Worm (Caenorhabditis elegans) whole organism, L1 larva: Measurements from ENCODE around the gene R05G6.10.
A peak's percentile ranks its signal among the peaks of the same experiment; 100 is the strongest.

Source experiments
- aly-2 ChIP-seq: fragments of 150-350 bp; optimal IDR thresholded peaks from 2 replicates; lab custom pipeline; 2014; ENCODE audit warnings: missing biosample characterization, missing genetic modification characterization
- ces-1 ChIP-seq: fragments of 150-350 bp; optimal IDR thresholded peaks from 2 replicates; lab custom pipeline; 2014; ENCODE audit warnings: missing biosample characterization, missing genetic modification reagents, missing genetic modification characterization
- egl-13 ChIP-seq: sonication (generic microtip); optimal IDR thresholded peaks from 2 replicates; lab custom pipeline; 2016; ENCODE audit warnings: missing genotype, missing genetic modification reagents, missing genetic modification characterization, missing compliant biosample characterization
- egl-27 ChIP-seq, 2 experiments: fragments of 150-350 bp in 1 of 2; sonication (generic microtip); optimal IDR thresholded peaks; 3 replicates each; lab custom pipeline; 2017 to 2018; ENCODE audit warnings: missing biosample characterization in 2 of 2, missing genetic modification characterization in 2 of 2, missing genetic modification reagents in 2 of 2
- nhr-11 ChIP-seq: fragments of 150-350 bp; optimal IDR thresholded peaks from 2 replicates; lab custom pipeline; 2014; ENCODE audit warnings: missing biosample characterization, missing genetic modification characterization
- nhr-237 ChIP-seq: fragments of 150-350 bp; optimal IDR thresholded peaks from 2 replicates; lab custom pipeline; 2014; ENCODE audit warnings: missing biosample characterization, missing genetic modification characterization
- nhr-76 ChIP-seq: sonication (generic microtip); optimal IDR thresholded peaks from 2 replicates; lab custom pipeline; 2017; ENCODE audit warnings: missing biosample characterization, missing genetic modification characterization
- snpc-4 ChIP-seq: fragments of 150-350 bp; optimal IDR thresholded peaks from 2 replicates; lab custom pipeline; 2014; ENCODE audit warnings: missing biosample characterization, missing genetic modification characterization
- unc-62 ChIP-seq: fragments of 150-350 bp; optimal IDR thresholded peaks from 2 replicates; lab custom pipeline; 2014; ENCODE audit warnings: missing biosample characterization, missing genetic modification reagents, missing genetic modification characterization
- vab-15 ChIP-seq: sonication (generic microtip); optimal IDR thresholded peaks from 2 replicates; lab custom pipeline; 2017; ENCODE audit warnings: missing genotype, mild to moderate bottlenecking, missing genetic modification characterization, missing compliant biosample characterization

ce11 chrIV:7580062-7580614 lies 37.8 kb upstream of the R05G6.10 start, which contains the start of the genes cec-5 and nol-10:
- peak; percentile 32 for TF ChIP-seq nhr-237 (tag; lab: Kevin White, UChicago)
- TF ChIP-seq nhr-76 (tag; lab: Kevin White, UChicago) = no peak
- TF ChIP-seq ces-1 = no peak
- peak in 1 of 2 experiments; percentile 33 for TF ChIP-seq egl-27 (tag; optimal IDR thresholded peaks at IDR 0.05; lab: Kevin White, UChicago)
- peak; percentile 34 for TF ChIP-seq snpc-4 (tag; lab: Kevin White, UChicago)
- TF ChIP-seq nhr-11 (tag; lab: Kevin White, UChicago) = no peak
- peak; percentile 58 for TF ChIP-seq egl-13 (tag; lab: Kevin White, UChicago)
- no peak for TF ChIP-seq aly-2
- TF ChIP-seq unc-62 (GFP tag; lab: Kevin White, UChicago) = no peak
- TF ChIP-seq vab-15 (tag; lab: Kevin White, UChicago) = no peak
